Worm (Caenorhabditis elegans): ENCODE measurements around the gene F46C3.6.

DNA sequence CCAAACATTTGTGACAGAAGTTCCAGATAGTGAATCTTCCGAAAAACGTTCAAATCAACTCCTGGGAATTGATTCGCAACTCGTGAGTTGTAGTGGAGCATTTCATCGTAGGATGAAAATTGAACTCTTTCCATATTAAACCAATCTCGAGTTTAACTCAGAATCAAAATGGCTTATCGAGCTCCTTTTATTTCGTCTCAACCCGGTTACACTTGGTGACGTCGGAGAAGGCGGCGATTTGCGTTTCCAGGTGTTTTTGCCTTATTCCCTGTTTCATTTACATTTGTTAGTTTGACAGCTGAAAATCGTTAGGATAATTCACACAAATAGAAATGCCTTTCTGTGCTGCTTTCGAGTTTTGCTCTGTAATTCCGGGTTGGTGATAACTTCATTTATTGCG is 44.4 kb downstream of the F46C3.6 start, which contains the start of gene F42E11.3:
- TF ChIP-seq nhr-25 (tag; optimal IDR thresholded peaks at IDR 0.05), result no peak
- no peak for TF ChIP-seq ztf-11 (tag; optimal IDR thresholded peaks at IDR 0.05)
- TF ChIP-seq ama-1 (optimal IDR thresholded peaks at IDR 0.05), result no peak
- no peak for TF ChIP-seq sma-3 (GFP tag; optimal IDR thresholded peaks at IDR 0.05)
- no peak for TF ChIP-seq nhr-237 (tag; optimal IDR thresholded peaks at IDR 0.05)
